Fruit fly (Drosophila melanogaster) whole organism, adult: Measurements from ENCODE around the gene Hsp67Ba.

ENCODE experiments used
- CG11617 ChIP-seq: fragments of 200-800 bp; sonication (Bioruptor generic); optimal IDR thresholded peaks from 2 replicates; lab custom pipeline; 2017; ENCODE audit warnings: mild to moderate bottlenecking, missing biosample characterization, missing genetic modification reagents, missing genetic modification characterization
- CG1620 ChIP-seq: fragments of 200-800 bp; sonication (Bioruptor generic); optimal IDR thresholded peaks from 2 replicates; lab custom pipeline; 2016; ENCODE audit warnings: missing biosample characterization, missing genetic modification characterization
- cic ChIP-seq: fragments of 200-800 bp; sonication (Bioruptor generic); optimal IDR thresholded peaks from 2 replicates; lab custom pipeline; 2017; ENCODE audit warnings: missing biosample characterization, mild to moderate bottlenecking, missing genetic modification characterization, moderate library complexity
- kay ChIP-seq: fragments of 200-800 bp; sonication (Bioruptor generic); peaks from one replicate; lab custom pipeline; 2016; ENCODE audit warnings: missing biosample characterization, missing genetic modification characterization, borderline replicate concordance

DNA sequence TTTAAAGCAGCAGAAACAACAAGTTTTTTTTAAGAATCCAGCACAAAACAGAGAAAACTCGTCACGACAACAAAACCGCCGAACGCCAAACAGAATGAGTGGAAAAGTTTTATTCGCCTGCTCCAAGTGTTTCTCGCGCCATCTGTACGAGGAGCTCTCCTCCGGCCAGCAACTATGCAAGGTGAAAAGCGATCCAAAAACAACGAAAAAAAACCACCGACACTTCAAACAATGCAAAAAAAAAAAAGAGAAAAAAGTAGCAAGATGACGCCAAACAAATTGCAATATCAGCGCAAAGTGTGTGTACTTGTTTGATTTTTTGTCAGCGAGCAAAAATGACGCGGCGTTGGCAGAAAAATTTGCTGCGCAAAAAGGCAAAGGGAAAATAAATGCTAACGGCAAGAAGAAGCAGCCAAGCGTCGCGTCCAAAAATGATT is 11.9 kb downstream of the Hsp67Ba start:
- TF ChIP-seq CG11617 (GFP tag; lab: Kevin White, UChicago), result peak; percentile 60
- TF ChIP-seq kay (GFP tag; lab: Kevin White, UChicago), result peak; percentile 85
- peak; percentile 67 for TF ChIP-seq cic (GFP tag; lab: Kevin White, UChicago)
- no peak for TF ChIP-seq CG1620 (GFP tag; lab: Kevin White, UChicago)
